Worm (Caenorhabditis elegans): ENCODE measurements around the gene col-121.

Gene col-121

ce11 chrIV:9386038-9386437 lies 10.0 kb downstream of the col-121 start, which contains the start of gene daf-15:
TSS of gene daf-15 (plus strand) at chrIV:9386208.
- TF ChIP-seq flh-1 (GFP tag; optimal IDR thresholded peaks at IDR 0.05) (no peak), pha-4 (tag; optimal IDR thresholded peaks at IDR 0.05) (no peak), nhr-12 (tag; optimal IDR thresholded peaks at IDR 0.05) (no peak), lin-13 (tag; optimal IDR thresholded peaks at IDR 0.05) (no peak), mab-5 (tag; optimal IDR thresholded peaks at IDR 0.05) (no peak), ces-1 (GFP tag; optimal IDR thresholded peaks at IDR 0.05) (no peak), tbx-8 (GFP tag; optimal IDR thresholded peaks at IDR 0.05) (no peak), ceh-83 (GFP tag; optimal IDR thresholded peaks at IDR 0.05) (no peak), nhr-28 (tag; optimal IDR thresholded peaks at IDR 0.05) (no peak), snpc-4 (tag; optimal IDR thresholded peaks at IDR 0.05) (no peak), mep-1 (tag; optimal IDR thresholded peaks at IDR 0.05) (peak; percentile 0), nhr-76 (tag; optimal IDR thresholded peaks at IDR 0.05) (no peak), ztf-11 (tag; optimal IDR thresholded peaks at IDR 0.05) (no peak), lsy-2 (tag; optimal IDR thresholded peaks at IDR 0.05) (peak; percentile 14), sptf-1 (tag; optimal IDR thresholded peaks at IDR 0.05) (no peak), mls-2 (tag; optimal IDR thresholded peaks at IDR 0.05) (no peak)

- TF ChIP-seq lsy-2 (tag; optimal IDR thresholded peaks at IDR 0.05), result no peak
- no peak for TF ChIP-seq mep-1 (tag; optimal IDR thresholded peaks at IDR 0.05)
- no peak for TF ChIP-seq snpc-4 (tag; optimal IDR thresholded peaks at IDR 0.05)
- no peak for TF ChIP-seq nhr-12 (tag; optimal IDR thresholded peaks at IDR 0.05)
- TF ChIP-seq zip-8 (tag; optimal IDR thresholded peaks at IDR 0.05), result no peak
- no peak for TF ChIP-seq nhr-76 (tag; optimal IDR thresholded peaks at IDR 0.05)
- TF ChIP-seq pha-4 (tag; optimal IDR thresholded peaks at IDR 0.05), result no peak
- TF ChIP-seq ztf-11 (tag; optimal IDR thresholded peaks at IDR 0.05), result no peak
- TF ChIP-seq bed-3 (GFP tag; optimal IDR thresholded peaks at IDR 0.05), result no peak
- no peak for TF ChIP-seq unc-120 (tag; optimal IDR thresholded peaks at IDR 0.05; ENCODE audit: poor library complexity, severe bottlenecking)
- TF ChIP-seq blmp-1 (tag; optimal IDR thresholded peaks at IDR 0.05), result no peak
- TF ChIP-seq lin-13 (tag; optimal IDR thresholded peaks at IDR 0.05), result no peak
- no peak for TF ChIP-seq nhr-28 (tag; optimal IDR thresholded peaks at IDR 0.05)
- no peak for TF ChIP-seq ceh-43 (GFP tag; optimal IDR thresholded peaks at IDR 0.05)
- TF ChIP-seq sptf-1 (tag; optimal IDR thresholded peaks at IDR 0.05), result no peak
- TF ChIP-seq unc-62 (GFP tag; optimal IDR thresholded peaks at IDR 0.05), result no peak
- no peak for TF ChIP-seq sem-2 (GFP tag; optimal IDR thresholded peaks at IDR 0.05)
These were observed 11.2 kb downstream of the col-121 start, which contains the start of gene C10C5.7 for ce11 chrIV:9384826-9385225. TSS of gene C10C5.7 (plus strand) at chrIV:9385126.

- TF ChIP-seq flh-1 (GFP tag; optimal IDR thresholded peaks at IDR 0.05) (no peak), cnd-1 (tag; optimal IDR thresholded peaks at IDR 0.05) (no peak), lin-13 (tag; optimal IDR thresholded peaks at IDR 0.05) (no peak), sem-2 (GFP tag; optimal IDR thresholded peaks at IDR 0.05) (no peak), nhr-2 (tag; optimal IDR thresholded peaks at IDR 0.05) (no peak), unc-62 (GFP tag; optimal IDR thresholded peaks at IDR 0.05) (no peak), elt-1 (tag; optimal IDR thresholded peaks at IDR 0.05; ENCODE audit: borderline replicate concordance, insufficient read depth) (no peak), ceh-83 (GFP tag; optimal IDR thresholded peaks at IDR 0.05) (no peak), ztf-11 (tag; optimal IDR thresholded peaks at IDR 0.05) (no peak), hlh-1 (tag; optimal IDR thresholded peaks at IDR 0.05) (no peak), elt-3 (tag; optimal IDR thresholded peaks at IDR 0.05) (no peak), blmp-1 (tag; optimal IDR thresholded peaks at IDR 0.05) (no peak), drap-1 (GFP tag; optimal IDR thresholded peaks at IDR 0.05) (no peak)
These were observed 14.9 kb downstream of the col-121 start, which contains the start of gene C10C5.5 for ce11 chrIV:9381136-9381535. TSS of gene C10C5.5 (plus strand) at chrIV:9381436.

- no peak for TF ChIP-seq ces-1 (GFP tag; optimal IDR thresholded peaks at IDR 0.05)
- no peak for TF ChIP-seq nhr-76 (tag; optimal IDR thresholded peaks at IDR 0.05)
- TF ChIP-seq mab-5 (tag; optimal IDR thresholded peaks at IDR 0.05), result no peak
- no peak for TF ChIP-seq ceh-39 (tag; optimal IDR thresholded peaks at IDR 0.05)
- TF ChIP-seq bed-3 (GFP tag; optimal IDR thresholded peaks at IDR 0.05), result no peak
- TF ChIP-seq unc-39 (tag; optimal IDR thresholded peaks at IDR 0.05), result no peak
- no peak for TF ChIP-seq ceh-83 (GFP tag; optimal IDR thresholded peaks at IDR 0.05)
- TF ChIP-seq ceh-43 (GFP tag; optimal IDR thresholded peaks at IDR 0.05), result no peak
- no peak for TF ChIP-seq cnd-1 (tag; optimal IDR thresholded peaks at IDR 0.05)
- TF ChIP-seq nhr-28 (tag; optimal IDR thresholded peaks at IDR 0.05), result no peak
- no peak for TF ChIP-seq pha-4 (tag; optimal IDR thresholded peaks at IDR 0.05)
- TF ChIP-seq drap-1 (GFP tag; optimal IDR thresholded peaks at IDR 0.05), result no peak
- no peak for TF ChIP-seq lin-13 (tag; optimal IDR thresholded peaks at IDR 0.05)
These were observed 17.7 kb downstream of the col-121 start, which contains the start of gene C10C5.4 for ce11 chrIV:9378272-9378671. TSS of gene C10C5.4 (plus strand) at chrIV:9378552.

ce11 chrIV:9376550-9376949 lies 19.5 kb downstream of the col-121 start:
- TF ChIP-seq ceh-83 (GFP tag; optimal IDR thresholded peaks at IDR 0.05) (no peak), M03D4.4 (tag; optimal IDR thresholded peaks at IDR 0.05) (no peak), elt-1 (tag; optimal IDR thresholded peaks at IDR 0.05; ENCODE audit: borderline replicate concordance, insufficient read depth) (no peak), pha-4 (tag; optimal IDR thresholded peaks at IDR 0.05) (no peak), nhr-2 (tag; optimal IDR thresholded peaks at IDR 0.05) (no peak), unc-120 (tag; optimal IDR thresholded peaks at IDR 0.05; ENCODE audit: poor library complexity, severe bottlenecking) (no peak)

All from whole organism, mixed stage, embryonic.